Fruit fly (Drosophila melanogaster) whole organism, wandering third instar larva: ENCODE data around the gene CG11590.

Source experiments
- Abd-B ChIP-seq: fragments of >200 bp; optimal IDR thresholded peaks from 2 replicates; lab custom pipeline; 2017; ENCODE audit warnings: missing biosample characterization, missing genetic modification characterization
- Rel ChIP-seq, 2 experiments: fragments of 200-800 bp; sonication (Bioruptor generic) in 1 of 2; optimal IDR thresholded peaks; 2 replicates in 1 of 2; 3 replicates in 1 of 2; lab custom pipeline; 2016 to 2019; ENCODE audit warnings: mild to moderate bottlenecking in 2 of 2, missing biosample characterization in 2 of 2, missing genetic modification characterization in 2 of 2, moderate library complexity in 1 of 2
- lola ChIP-seq: fragments of >200 bp; optimal IDR thresholded peaks from 2 replicates; lab custom pipeline; 2017; ENCODE audit warnings: missing biosample characterization, missing genetic modification characterization

DNA sequence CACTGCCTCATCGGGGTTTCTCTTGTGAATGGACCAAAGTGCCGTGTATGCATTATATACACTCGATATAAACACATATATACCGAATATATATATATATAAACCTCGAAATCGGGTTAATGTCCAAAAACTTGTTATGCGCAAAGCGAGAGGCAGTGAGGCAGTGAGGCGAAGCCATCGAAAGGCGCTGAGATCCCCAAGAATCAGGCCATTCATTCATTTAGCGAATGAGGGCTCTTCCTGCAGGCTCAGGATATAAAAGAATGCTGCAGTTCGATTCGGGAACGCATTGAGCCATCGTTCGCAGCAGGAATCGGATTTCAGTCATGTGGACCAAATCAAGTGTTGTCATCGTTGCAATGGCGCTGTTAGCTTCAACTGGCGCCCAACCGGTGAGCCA is 13.0 kb upstream of the CG11590 start, which contains the start of gene CG12481:
- TF ChIP-seq lola (GFP tag; lab: Kevin White, UChicago) (no peak), Rel (GFP tag; optimal IDR thresholded peaks at IDR 0.05; lab: Kevin White, UChicago) (no peak), Rel (tag; optimal IDR thresholded peaks at IDR 0.05; lab: Kevin White, UChicago) (no peak), Abd-B (GFP tag; lab: Kevin White, UChicago) (no peak)
